Worm (Caenorhabditis elegans): ENCODE results near the gene fbxa-62.
A peak's percentile ranks its signal among the peaks of the same experiment; 100 is the strongest.
"Not testable (repeated sequence)": the region's sequence is repeated elsewhere in the genome, so short reads cannot be mapped to it uniquely, and the experiment has no call there.

Gene fbxa-62

DNA sequence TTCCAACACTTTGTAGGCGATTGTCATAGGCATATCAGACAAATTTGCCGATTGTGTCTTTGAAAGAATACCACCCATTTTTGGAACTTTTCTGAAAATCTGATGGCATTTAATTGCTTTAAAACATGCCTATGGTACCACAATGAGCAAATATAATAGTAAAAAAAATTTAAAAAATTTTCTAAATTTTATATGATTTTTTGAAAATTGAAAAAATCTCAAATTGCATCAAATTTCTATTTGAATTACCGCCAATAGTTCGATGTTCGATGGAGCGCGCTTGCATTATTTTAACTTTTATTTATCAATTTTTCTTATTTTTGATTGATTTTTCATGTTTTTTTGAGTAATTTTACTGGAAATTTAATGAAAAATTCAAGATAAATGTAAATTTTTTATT is 33.8 kb downstream of the fbxa-62 start, which contains the start of gene fbxa-42:
Gene fbxa-42, minus strand, starts transcription at position 101 of the 400 bp plus-strand sequence.
- not testable (repeated sequence) for TF ChIP-seq lin-29 (GFP tag; IDR thresholded peaks at IDR 0.05); lin-13 (GFP tag; optimal IDR thresholded peaks at IDR 0.05); nhr-76 (tag; optimal IDR thresholded peaks at IDR 0.05)

DNA sequence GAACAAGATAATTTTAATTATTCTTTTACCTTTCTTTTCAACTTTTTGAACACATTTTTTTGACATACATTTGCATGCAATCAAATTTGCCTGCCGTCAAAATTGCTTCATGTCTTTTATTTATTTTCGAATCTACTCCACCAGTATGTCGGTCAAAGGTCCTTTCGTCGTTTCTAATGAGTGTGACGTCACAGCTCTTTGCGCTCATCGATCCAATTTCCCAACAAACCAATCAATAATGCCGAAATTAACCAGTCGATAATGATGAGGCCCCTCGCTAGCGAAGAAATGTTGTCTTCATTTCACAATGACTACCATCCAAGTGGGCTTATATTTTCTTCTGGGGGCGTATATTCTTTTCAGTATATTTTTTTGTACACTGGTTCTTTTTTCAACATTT is 35.4 kb downstream of the fbxa-62 start, which contains the start of gene Y54F10BM.6:
Gene Y54F10BM.6, plus strand, starts transcription at position 301 of the 400 bp plus-strand sequence.
- no peak for TF ChIP-seq lin-38 (GFP tag; IDR thresholded peaks at IDR 0.05)
- no peak for TF ChIP-seq nhr-102 (tag; optimal IDR thresholded peaks at IDR 0.05)
- no peak for TF ChIP-seq tra-1 (GFP tag; IDR thresholded peaks at IDR 0.05)
- TF ChIP-seq saeg-2 (GFP tag; IDR thresholded peaks at IDR 0.05): no peak
- TF ChIP-seq lir-3 (tag; optimal IDR thresholded peaks at IDR 0.05): no peak
- TF ChIP-seq sdz-12 (GFP tag; optimal IDR thresholded peaks at IDR 0.05): no peak
- TF ChIP-seq ceh-32 (tag; optimal IDR thresholded peaks at IDR 0.05; ENCODE audit: poor library complexity): no peak
- TF ChIP-seq ceh-82 (tag; optimal IDR thresholded peaks at IDR 0.05): no peak
- no peak for TF ChIP-seq aha-1 (tag)
- no peak for TF ChIP-seq nhr-42 (GFP tag; IDR thresholded peaks at IDR 0.05)

ce11 chrIII:2265986-2266701 is 38.6 kb downstream of the fbxa-62 start, which contains the start of gene fbxa-9:
Gene fbxa-9 (plus strand): TSS chrIII:2266651.
- TF ChIP-seq ceh-20 (GFP tag; IDR thresholded peaks at IDR 0.05) (no peak), T20F7.1 (GFP tag; optimal IDR thresholded peaks at IDR 0.05) (no peak), nhr-28 (tag; optimal IDR thresholded peaks at IDR 0.05) (peak; percentile 42), pqm-1 (tag; optimal IDR thresholded peaks at IDR 0.05) (peak; percentile 55), rbr-2 (tag; optimal IDR thresholded peaks at IDR 0.05) (no peak)

ce11 chrIII:2271016-2271590 is 43.6 kb downstream of the fbxa-62 start:
- peak; percentile 67 for TF ChIP-seq lin-38 (GFP tag; IDR thresholded peaks at IDR 0.05)

DNA sequence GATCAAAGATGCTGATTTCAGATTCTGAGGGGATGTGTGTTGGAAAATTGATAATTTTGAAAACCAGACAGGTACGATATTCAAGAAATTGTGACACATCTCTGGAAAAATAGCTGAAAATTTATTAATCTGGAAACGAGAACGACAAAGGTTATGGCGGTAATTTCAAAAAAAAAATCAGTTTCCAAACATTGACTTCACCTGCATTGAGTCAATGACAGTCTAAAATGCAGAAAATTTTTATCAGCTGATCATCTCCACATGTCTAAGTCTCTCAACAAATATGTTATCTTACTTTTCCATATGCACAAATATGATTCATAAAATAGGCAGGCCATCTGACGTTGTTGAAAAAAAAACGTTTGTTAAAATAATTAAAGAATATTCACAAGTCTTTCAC is 44.6 kb downstream of the fbxa-62 start, which contains the start of gene fbxa-48:
Gene fbxa-48, minus strand, starts transcription at position 101 of the 400 bp plus-strand sequence.
- TF ChIP-seq tra-1 (GFP tag; IDR thresholded peaks at IDR 0.05) (no peak), pqm-1 (tag; optimal IDR thresholded peaks at IDR 0.05) (peak; percentile 5), dmd-6 (GFP tag; IDR thresholded peaks at IDR 0.05) (no peak), F10B5.3 (tag; optimal IDR thresholded peaks at IDR 0.05) (no peak), Y5F2A.4 (GFP tag; optimal IDR thresholded peaks at IDR 0.05) (no peak), zfp-3 (GFP tag; conservative IDR thresholded peaks at IDR 0.05) (no peak)

DNA sequence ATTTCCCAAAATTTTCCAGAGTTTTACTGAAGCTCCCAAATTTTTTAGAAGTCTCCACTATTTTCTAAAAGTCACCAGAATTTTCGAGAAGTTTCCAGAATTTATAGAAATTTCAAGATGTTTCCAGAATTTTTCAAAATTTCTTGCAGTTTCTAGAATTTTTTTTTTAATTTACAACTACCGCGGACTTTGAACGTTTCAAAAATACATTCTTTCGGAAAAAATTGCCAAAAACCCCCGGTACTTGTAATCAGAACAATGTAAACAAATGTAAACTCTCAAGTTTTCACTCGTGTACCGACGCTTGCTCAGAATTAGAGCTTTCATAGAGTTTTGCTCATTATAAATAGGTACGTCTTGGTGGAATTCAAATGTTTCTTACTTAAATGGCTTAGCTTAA is 45.2 kb downstream of the fbxa-62 start, which contains the start of gene fbxa-39:
Gene fbxa-39, plus strand, starts transcription at position 301 of the 400 bp plus-strand sequence.
- TF ChIP-seq zip-11 (GFP tag; IDR thresholded peaks at IDR 0.05): no peak
- no peak for TF ChIP-seq ces-1 (GFP tag; optimal IDR thresholded peaks at IDR 0.05)
- no peak for TF ChIP-seq dpl-1 (GFP tag; optimal IDR thresholded peaks at IDR 0.05)
- TF ChIP-seq mes-2 (tag; optimal IDR thresholded peaks at IDR 0.05; ENCODE audit: poor library complexity, severe bottlenecking): no peak
- TF ChIP-seq nhr-77 (tag; optimal IDR thresholded peaks at IDR 0.05): no peak
- TF ChIP-seq gei-8 (GFP tag; optimal IDR thresholded peaks at IDR 0.05): no peak
- TF ChIP-seq daf-8 (GFP tag; IDR thresholded peaks at IDR 0.05): no peak
- TF ChIP-seq attf-4 (tag; optimal IDR thresholded peaks at IDR 0.05): no peak
- no peak for TF ChIP-seq lin-38 (GFP tag; IDR thresholded peaks at IDR 0.05)
- no peak for TF ChIP-seq skn-1 (tag; optimal IDR thresholded peaks at IDR 0.05)
- no peak for TF ChIP-seq nhr-102 (tag; optimal IDR thresholded peaks at IDR 0.05)
- no peak for TF ChIP-seq nhr-10 (tag; optimal IDR thresholded peaks at IDR 0.05)
- TF ChIP-seq sdz-12 (GFP tag; optimal IDR thresholded peaks at IDR 0.05): no peak
- no peak for TF ChIP-seq dmd-8 (GFP tag; IDR thresholded peaks at IDR 0.05)
- no peak for TF ChIP-seq tag-97 (GFP tag; IDR thresholded peaks at IDR 0.05)
- TF ChIP-seq ctbp-1 (GFP tag; IDR thresholded peaks at IDR 0.05): no peak
- no peak for TF ChIP-seq daf-19 (GFP tag; conservative IDR thresholded peaks at IDR 0.05)
